Fruit fly (Drosophila melanogaster) whole organism, embryonic: ENCODE measurements around the gene CG11251.

ENCODE experiments used
- ATbp ChIP-seq: fragments of 200-800 bp; sonication (Bioruptor generic); optimal IDR thresholded peaks from 2 replicates; lab custom pipeline; 2017; ENCODE audit warnings: missing biosample characterization, mild to moderate bottlenecking, missing genetic modification characterization, missing genetic modification reagents
- CG10147 ChIP-seq: fragments of 200-800 bp; sonication (Bioruptor generic); optimal IDR thresholded peaks from 2 replicates; lab custom pipeline; 2019; ENCODE audit warnings: missing biosample characterization, mild to moderate bottlenecking, missing genetic modification characterization, moderate library complexity
- CG10654 ChIP-seq: fragments of 200-800 bp; sonication (Bioruptor generic); optimal IDR thresholded peaks from 2 replicates; lab custom pipeline; 2016; ENCODE audit warnings: missing biosample characterization, missing genetic modification characterization
- CG11695 ChIP-seq: fragments of 200-800 bp; sonication (Bioruptor generic); IDR thresholded peaks from 3 replicates; pipeline ENCODE4 v1.3.6; 2022; ENCODE audit warnings: missing biosample characterization, missing genetic modification characterization
- CG11723 ChIP-seq: fragments of 200-800 bp; sonication (Bioruptor generic); optimal IDR thresholded peaks from 2 replicates; lab custom pipeline; 2017; ENCODE audit warnings: missing biosample characterization, mild to moderate bottlenecking, missing genetic modification characterization
- CG12769 ChIP-seq: fragments of 200-800 bp; sonication (Bioruptor generic); optimal IDR thresholded peaks from 2 replicates; lab custom pipeline; 2019; ENCODE audit warnings: missing biosample characterization, mild to moderate bottlenecking, missing genetic modification characterization, moderate library complexity
- CG15073 ChIP-seq: fragments of 200-800 bp; sonication (Bioruptor generic); optimal IDR thresholded peaks from 2 replicates; lab custom pipeline; 2016; ENCODE audit warnings: missing biosample characterization, missing genetic modification characterization
- CG1832 ChIP-seq: fragments of 200-800 bp; sonication (Bioruptor generic); optimal IDR thresholded peaks from 2 replicates; lab custom pipeline; 2017; ENCODE audit warnings: missing biosample characterization, mild to moderate bottlenecking, missing genetic modification characterization, inconsistent platforms
- CG18476 ChIP-seq: fragments of 200-800 bp; sonication (Bioruptor generic); optimal IDR thresholded peaks from 2 replicates; lab custom pipeline; 2016; ENCODE audit warnings: missing biosample characterization, mild to moderate bottlenecking, missing genetic modification characterization
- CG18619 ChIP-seq: fragments of 200-800 bp; sonication (Bioruptor generic); optimal IDR thresholded peaks from 3 replicates; lab custom pipeline; 2017; ENCODE audit warnings: missing biosample characterization, mild to moderate bottlenecking, missing genetic modification characterization
- CG2199 ChIP-seq: fragments of 200-800 bp; sonication (Bioruptor generic); IDR thresholded peaks from 3 replicates; pipeline ENCODE4 v1.3.6; 2022; ENCODE audit warnings: missing biosample characterization, missing genetic modification characterization
- CG30431 ChIP-seq: fragments of 200-800 bp; sonication (Bioruptor generic); optimal IDR thresholded peaks from 2 replicates; lab custom pipeline; 2017; ENCODE audit warnings: missing biosample characterization, missing genetic modification characterization
- CG32767 ChIP-seq: fragments of 200-800 bp; sonication (Bioruptor generic); IDR thresholded peaks from 2 replicates; pipeline ENCODE4 v1.3.6; 2022; ENCODE audit warnings: missing biosample characterization, missing genetic modification characterization
- CG3407 ChIP-seq: fragments of 200-800 bp; sonication (Bioruptor generic); optimal IDR thresholded peaks from 2 replicates; lab custom pipeline; 2018; ENCODE audit warnings: missing biosample characterization, mild to moderate bottlenecking, missing genetic modification characterization
- CG34224 ChIP-seq: fragments of 200-800 bp; sonication (Bioruptor generic); IDR thresholded peaks from 3 replicates; pipeline ENCODE4 v1.3.6; 2022; ENCODE audit warnings: missing biosample characterization, missing genetic modification characterization; ENCODE audit not compliant: partially characterized antibody
- CG3838 ChIP-seq: fragments of 200-800 bp; sonication (Bioruptor generic); optimal IDR thresholded peaks from 3 replicates; lab custom pipeline; 2016; ENCODE audit warnings: missing biosample characterization, missing genetic modification characterization
- CG4282 ChIP-seq: fragments of 200-800 bp; sonication (Bioruptor generic); optimal IDR thresholded peaks from 2 replicates; lab custom pipeline; 2016; ENCODE audit warnings: missing biosample characterization, missing genetic modification characterization
- CG4820 ChIP-seq: fragments of 200-800 bp; sonication (Bioruptor generic); optimal IDR thresholded peaks from 3 replicates; lab custom pipeline; 2016; ENCODE audit warnings: missing biosample characterization, missing genetic modification characterization
- CG6791 ChIP-seq: fragments of 200-800 bp; sonication (Bioruptor generic); IDR thresholded peaks from 3 replicates; pipeline ENCODE4 v1.3.6; 2022; ENCODE audit warnings: missing biosample characterization, missing genetic modification characterization; ENCODE audit not compliant: partially characterized antibody
- CG7839 ChIP-seq: fragments of 200-800 bp; sonication (Bioruptor generic); optimal IDR thresholded peaks from 3 replicates; lab custom pipeline; 2018; ENCODE audit warnings: missing biosample characterization, mild to moderate bottlenecking, missing genetic modification characterization, moderate library complexity
- CG9609 ChIP-seq: fragments of 200-800 bp; sonication (Bioruptor generic); optimal IDR thresholded peaks from 3 replicates; lab custom pipeline; 2016; ENCODE audit warnings: missing biosample characterization, missing genetic modification characterization
- CHES-1-like ChIP-seq: fragments of 200-800 bp; sonication (Bioruptor generic); optimal IDR thresholded peaks from 2 replicates; lab custom pipeline; 2016; ENCODE audit warnings: missing biosample characterization, missing genetic modification characterization
- Eip74EF ChIP-seq, 2 experiments: fragments of 200-800 bp in 1 of 2; fragments of >200 bp in 1 of 2; sonication (Bioruptor generic) in 1 of 2; optimal IDR thresholded peaks; 2 replicates each; lab custom pipeline; 2017 to 2019; ENCODE audit warnings: missing biosample characterization in 2 of 2, missing genetic modification characterization in 2 of 2, mild to moderate bottlenecking in 1 of 2, moderate library complexity in 1 of 2
- Hr51 ChIP-seq, 2 experiments: fragments of 200-800 bp; sonication (Bioruptor generic); optimal IDR thresholded peaks; 2 replicates in 1 of 2; 3 replicates in 1 of 2; lab custom pipeline; 2016 to 2018; ENCODE audit warnings: missing biosample characterization in 2 of 2, missing genetic modification characterization in 2 of 2, mild to moderate bottlenecking in 1 of 2, moderate library complexity in 1 of 2
- Hr78 ChIP-seq, 2 experiments: fragments of 200-800 bp in 1 of 2; fragments of >200 bp in 1 of 2; sonication (Bioruptor generic) in 1 of 2; optimal IDR thresholded peaks; 2 replicates each; lab custom pipeline; 2017 to 2019; ENCODE audit warnings: missing biosample characterization in 2 of 2, missing genetic modification characterization in 2 of 2, mild to moderate bottlenecking in 1 of 2, moderate library complexity in 1 of 2
- MBD-R2 ChIP-seq: fragments of 200-800 bp; sonication (Bioruptor generic); IDR thresholded peaks from 2 replicates; pipeline ENCODE4 v1.3.6; 2022; ENCODE audit warnings: missing biosample characterization, missing genetic modification characterization
- Optix ChIP-seq: fragments of 200-800 bp; sonication (Bioruptor generic); IDR thresholded peaks from 3 replicates; pipeline ENCODE4 v1.3.6; 2022; ENCODE audit warnings: missing biosample characterization, missing genetic modification characterization
- PHDP ChIP-seq: fragments of 200-800 bp; sonication (Bioruptor generic); optimal IDR thresholded peaks from 3 replicates; lab custom pipeline; 2018; ENCODE audit warnings: missing biosample characterization, mild to moderate bottlenecking, missing genetic modification characterization, moderate library complexity
- Side ChIP-seq: fragments of 200-800 bp; sonication (Bioruptor generic); optimal IDR thresholded peaks from 2 replicates; lab custom pipeline; 2016; ENCODE audit warnings: missing biosample characterization, missing genetic modification characterization
- Spps ChIP-seq: fragments of 200-800 bp; sonication (Bioruptor generic); optimal IDR thresholded peaks from 2 replicates; lab custom pipeline; 2018; ENCODE audit warnings: missing biosample characterization, mild to moderate bottlenecking, missing genetic modification characterization
- YL-1 ChIP-seq: fragments of 200-800 bp; sonication (Bioruptor generic); optimal IDR thresholded peaks from 3 replicates; lab custom pipeline; 2017; ENCODE audit warnings: missing biosample characterization, mild to moderate bottlenecking, missing genetic modification characterization
- al ChIP-seq: fragments of 200-800 bp; sonication (Bioruptor generic); IDR thresholded peaks from 2 replicates; pipeline ENCODE4 v1.3.6; 2022; ENCODE audit warnings: missing biosample characterization, missing genetic modification characterization
- bab2 ChIP-seq: fragments of 200-800 bp; sonication (Bioruptor generic); optimal IDR thresholded peaks from 2 replicates; lab custom pipeline; 2016; ENCODE audit warnings: missing biosample characterization, missing genetic modification characterization
- cato ChIP-seq: fragments of 200-800 bp; sonication (Bioruptor generic); optimal IDR thresholded peaks from 2 replicates; lab custom pipeline; 2016; ENCODE audit warnings: missing biosample characterization, missing genetic modification characterization, borderline replicate concordance
- chif ChIP-seq, 2 experiments: fragments of 200-800 bp; sonication (Bioruptor generic); optimal IDR thresholded peaks; 3 replicates each; lab custom pipeline; 2016; ENCODE audit warnings: missing biosample characterization in 2 of 2, missing genetic modification characterization in 2 of 2
- dm ChIP-seq: fragments of 200-800 bp; sonication (Bioruptor generic); optimal IDR thresholded peaks from 3 replicates; lab custom pipeline; 2016; ENCODE audit warnings: missing biosample characterization, missing genetic modification characterization
- esg ChIP-seq: fragments of 200-800 bp; sonication (Bioruptor generic); conservative IDR thresholded peaks from 2 replicates; pipeline ENCODE4 v1.3.6; 2022; ENCODE audit warnings: missing biosample characterization, missing genetic modification characterization
- exex ChIP-seq: fragments of 200-800 bp; sonication (Bioruptor generic); optimal IDR thresholded peaks from 4 replicates; lab custom pipeline; 2018; ENCODE audit warnings: missing biosample characterization, mild to moderate bottlenecking, missing genetic modification characterization, moderate library complexity
- fd3F ChIP-seq: fragments of 200-800 bp; sonication (Bioruptor generic); optimal IDR thresholded peaks from 2 replicates; lab custom pipeline; 2018; ENCODE audit warnings: missing biosample characterization, mild to moderate bottlenecking, missing genetic modification characterization, moderate library complexity
- gem ChIP-seq: fragments of 200-800 bp; sonication (Bioruptor generic); optimal IDR thresholded peaks from 2 replicates; lab custom pipeline; 2019; ENCODE audit warnings: missing biosample characterization, mild to moderate bottlenecking, missing genetic modification characterization, moderate library complexity
- her ChIP-seq: fragments of 200-800 bp; sonication (Bioruptor generic); optimal IDR thresholded peaks from 2 replicates; lab custom pipeline; 2016; ENCODE audit warnings: missing biosample characterization, missing genetic modification characterization
- odd ChIP-seq: fragments of 200-800 bp; sonication (Bioruptor generic); optimal IDR thresholded peaks from 2 replicates; lab custom pipeline; 2017; ENCODE audit warnings: missing biosample characterization, mild to moderate bottlenecking, missing genetic modification characterization
- onecut ChIP-seq: fragments of 200-800 bp; sonication (Bioruptor generic); IDR thresholded peaks from 2 replicates; pipeline ENCODE4 v1.3.6; 2022; ENCODE audit warnings: missing biosample characterization, missing genetic modification characterization
- org-1 ChIP-seq: fragments of 200-800 bp; sonication (Bioruptor generic); optimal IDR thresholded peaks from 2 replicates; lab custom pipeline; 2017; ENCODE audit warnings: missing biosample characterization, missing genetic modification characterization
- psq ChIP-seq: fragments of 200-800 bp; sonication (Bioruptor generic); optimal IDR thresholded peaks from 2 replicates; lab custom pipeline; 2017; ENCODE audit warnings: missing biosample characterization, missing genetic modification characterization
- slou ChIP-seq: fragments of 200-800 bp; sonication (Bioruptor generic); optimal IDR thresholded peaks from 3 replicates; lab custom pipeline; 2016; ENCODE audit warnings: missing biosample characterization, missing genetic modification characterization
- trh ChIP-seq: fragments of 200-800 bp; sonication (Bioruptor generic); optimal IDR thresholded peaks from 2 replicates; lab custom pipeline; 2016; ENCODE audit warnings: missing biosample characterization, missing genetic modification characterization
- tx ChIP-seq: fragments of 200-800 bp; sonication (Bioruptor generic); optimal IDR thresholded peaks from 2 replicates; lab custom pipeline; 2016; ENCODE audit warnings: missing biosample characterization, missing genetic modification characterization
- usp ChIP-seq: fragments of >200 bp; optimal IDR thresholded peaks from 2 replicates; lab custom pipeline; 2017; ENCODE audit warnings: missing biosample characterization, missing genetic modification characterization
- zfh1 ChIP-seq: fragments of 200-800 bp; sonication (Bioruptor generic); IDR thresholded peaks from 3 replicates; pipeline ENCODE4 v1.3.6; 2022; ENCODE audit warnings: missing biosample characterization, missing genetic modification characterization

Gene CG11251

DNA sequence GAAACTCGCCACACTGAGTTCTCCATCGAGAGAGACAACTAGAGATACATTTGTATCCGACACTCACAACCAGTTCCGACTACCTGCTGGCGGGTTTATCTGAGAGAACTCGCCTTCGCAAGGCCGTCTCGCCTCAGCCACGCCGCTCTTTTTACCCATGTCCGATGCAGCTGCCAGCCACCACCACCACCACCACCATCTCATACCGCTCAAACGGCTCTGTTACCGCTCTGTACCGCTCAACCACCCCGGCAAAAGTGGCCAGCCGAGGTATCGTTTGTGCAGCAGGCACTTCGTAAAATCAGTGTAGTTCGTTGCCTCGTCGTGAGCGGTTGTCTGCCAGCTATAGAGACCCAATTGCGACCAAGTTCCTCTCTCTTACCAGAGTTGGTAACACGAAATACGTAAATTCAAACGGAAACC lies 24.2 kb upstream of the CG11251 start, which contains the start of gene trn (continued):
- TF ChIP-seq Eip74EF (GFP tag; optimal IDR thresholded peaks at IDR 0.05; lab: Kevin White, UChicago) (peak in 1 of 2 experiments; percentile 64), CG30431 (GFP tag; lab: Kevin White, UChicago) (no peak), cato (no peak), CG10654 (GFP tag; lab: Kevin White, UChicago) (no peak), dm (no peak), psq (GFP tag; lab: Kevin White, UChicago) (no peak), CHES-1-like (GFP tag; lab: Kevin White, UChicago) (peak; percentile 52), gem (tag; lab: Kevin White, UChicago) (no peak), exex (tag; lab: Kevin White, UChicago) (no peak), Hr78 (GFP tag; optimal IDR thresholded peaks at IDR 0.05; lab: Kevin White, UChicago) (peak in 1 of 2 experiments; percentile 20), CG3838 (no peak), fd3F (no peak), Spps (tag; lab: Kevin White, UChicago) (no peak), chif (GFP tag; optimal IDR thresholded peaks at IDR 0.05; lab: Kevin White, UChicago) (peak; percentile 11 to 39), esg (GFP tag; lab: Robert Waterston, UW) (no peak), YL-1 (GFP tag; lab: Kevin White, UChicago) (no peak), her (GFP tag; lab: Kevin White, UChicago) (peak; percentile 58), ATbp (GFP tag; lab: Kevin White, UChicago) (peak; percentile 15), odd (peak; percentile 41), CG18619 (GFP tag; lab: Kevin White, UChicago) (no peak), CG10147 (no peak), CG12769 (tag; lab: Kevin White, UChicago) (peak; percentile 45), CG18476 (no peak), CG9609 (GFP tag; lab: Kevin White, UChicago) (no peak), usp (GFP tag; lab: Kevin White, UChicago) (no peak), CG7839 (peak; percentile 34), slou (no peak), Hr51 (GFP tag; optimal IDR thresholded peaks at IDR 0.05; lab: Kevin White, UChicago) (peak in 1 of 2 experiments; percentile 58), CG1832 (no peak), CG15073 (GFP tag; lab: Kevin White, UChicago) (no peak), MBD-R2 (GFP tag; lab: Robert Waterston, UW) (no peak; the same call in 1 of the 2 replicates), CG4820 (GFP tag; lab: Kevin White, UChicago) (no peak), Side (peak; percentile 39), CG2199 (GFP tag; lab: Robert Waterston, UW) (peak; percentile 85), CG11695 (GFP tag; lab: Robert Waterston, UW) (peak; percentile 50; the same call in 1 of the 3 replicates), org-1 (GFP tag; lab: Kevin White, UChicago) (no peak), zfh1 (GFP tag; lab: Robert Waterston, UW) (peak; percentile 58), trh (no peak), tx (GFP tag; lab: Kevin White, UChicago) (no peak), CG32767 (GFP tag; lab: Robert Waterston, UW) (peak; percentile 24; the same call in 1 of the 2 replicates), bab2 (GFP tag; lab: Kevin White, UChicago) (no peak), al (GFP tag; lab: Robert Waterston, UW) (no peak), CG3407 (GFP tag; lab: Kevin White, UChicago) (no peak), Optix (GFP tag; lab: Robert Waterston, UW) (no peak), CG6791 (GFP tag; lab: Robert Waterston, UW) (peak; percentile 48; the same call in 1 of the 3 replicates), onecut (GFP tag; lab: Robert Waterston, UW) (no peak), CG11723 (peak; percentile 4), CG4282 (GFP tag; lab: Kevin White, UChicago) (no peak), PHDP (tag; lab: Kevin White, UChicago) (peak; percentile 38), CG34224 (GFP tag; lab: Robert Waterston, UW) (peak; percentile 55; the same call in 2 of the 3 replicates)
